Fruit fly (Drosophila melanogaster) whole organism, embryonic: ENCODE measurements around the gene CG6693.

Experiments
- Aef1 ChIP-seq: fragments of 200-800 bp; sonication (Bioruptor generic); IDR thresholded peaks from 3 replicates; pipeline ENCODE4 v1.3.6; 2022; ENCODE audit warnings: missing biosample characterization, missing genetic modification characterization
- CG10462 ChIP-seq: fragments of 200-800 bp; sonication (Bioruptor generic); optimal IDR thresholded peaks from 2 replicates; lab custom pipeline; 2016; ENCODE audit warnings: missing biosample characterization, missing genetic modification characterization
- CG10565 ChIP-seq: fragments of 200-800 bp; sonication (Bioruptor generic); optimal IDR thresholded peaks from 3 replicates; lab custom pipeline; 2016; ENCODE audit warnings: missing biosample characterization, mild to moderate bottlenecking, missing genetic modification characterization
- CG10979 ChIP-seq: fragments of 200-800 bp; sonication (Bioruptor generic); optimal IDR thresholded peaks from 2 replicates; lab custom pipeline; 2018; ENCODE audit warnings: missing biosample characterization, mild to moderate bottlenecking, missing genetic modification characterization, moderate library complexity
- CG11093 ChIP-seq: fragments of 200-800 bp; sonication (Bioruptor generic); IDR thresholded peaks from 3 replicates; pipeline ENCODE4 v1.3.6; 2022; ENCODE audit warnings: missing biosample characterization, missing genetic modification characterization
- CG11695 ChIP-seq: fragments of 200-800 bp; sonication (Bioruptor generic); IDR thresholded peaks from 3 replicates; pipeline ENCODE4 v1.3.6; 2022; ENCODE audit warnings: missing biosample characterization, missing genetic modification characterization
- CG12071 ChIP-seq: fragments of 200-800 bp; sonication (Bioruptor generic); optimal IDR thresholded peaks from 3 replicates; lab custom pipeline; 2018; ENCODE audit warnings: missing biosample characterization, mild to moderate bottlenecking, missing genetic modification characterization
- CG12659 ChIP-seq: fragments of 200-800 bp; sonication (Bioruptor generic); optimal IDR thresholded peaks from 3 replicates; lab custom pipeline; 2017; ENCODE audit warnings: mild to moderate bottlenecking, missing biosample characterization, missing genetic modification reagents, missing genetic modification characterization
- CG13894 ChIP-seq: fragments of 200-800 bp; sonication (Bioruptor generic); optimal IDR thresholded peaks from 3 replicates; lab custom pipeline; 2018; ENCODE audit warnings: missing biosample characterization, mild to moderate bottlenecking, missing genetic modification characterization, moderate library complexity
- CG14050 ChIP-seq: fragments of 200-800 bp; sonication (Bioruptor generic); IDR thresholded peaks from 3 replicates; pipeline ENCODE4 v1.3.6; 2022; ENCODE audit warnings: missing biosample characterization, missing genetic modification characterization
- CG14710 ChIP-seq: fragments of 200-800 bp; sonication (Bioruptor generic); optimal IDR thresholded peaks from 3 replicates; lab custom pipeline; 2019; ENCODE audit warnings: missing biosample characterization, mild to moderate bottlenecking, missing genetic modification characterization, moderate library complexity
- CG1529 ChIP-seq: fragments of 200-800 bp; sonication (Bioruptor generic); optimal IDR thresholded peaks from 3 replicates; lab custom pipeline; 2018; ENCODE audit warnings: missing biosample characterization, missing genetic modification characterization
- CG16815 ChIP-seq: fragments of 200-800 bp; sonication (Bioruptor generic); optimal IDR thresholded peaks from 3 replicates; lab custom pipeline; 2017; ENCODE audit warnings: missing biosample characterization, mild to moderate bottlenecking, missing genetic modification characterization
- CG17186 ChIP-seq: fragments of 200-800 bp; sonication (Bioruptor generic); optimal IDR thresholded peaks from 3 replicates; lab custom pipeline; 2017; ENCODE audit warnings: missing biosample characterization, missing genetic modification reagents, missing genetic modification characterization
- CG18011 ChIP-seq: fragments of 200-800 bp; sonication (Bioruptor generic); optimal IDR thresholded peaks from 2 replicates; lab custom pipeline; 2017; ENCODE audit warnings: missing biosample characterization, missing genetic modification characterization, mild to moderate bottlenecking, moderate library complexity, missing genotype
- CG2120 ChIP-seq: fragments of 200-800 bp; sonication (Bioruptor generic); optimal IDR thresholded peaks from 3 replicates; lab custom pipeline; 2016; ENCODE audit warnings: missing biosample characterization, missing genetic modification characterization
- CG2129 ChIP-seq: fragments of 200-800 bp; sonication (Bioruptor generic); IDR thresholded peaks from 2 replicates; pipeline ENCODE4 v1.3.6; 2022; ENCODE audit warnings: missing biosample characterization, missing genetic modification characterization; ENCODE audit not compliant: partially characterized antibody
- CG30403 ChIP-seq: fragments of 200-800 bp; sonication (Bioruptor generic); optimal IDR thresholded peaks from 3 replicates; lab custom pipeline; 2016; ENCODE audit warnings: missing biosample characterization, missing genetic modification characterization
- CG30431 ChIP-seq: fragments of 200-800 bp; sonication (Bioruptor generic); optimal IDR thresholded peaks from 2 replicates; lab custom pipeline; 2017; ENCODE audit warnings: missing biosample characterization, missing genetic modification characterization
- CG31365 ChIP-seq: fragments of 200-800 bp; sonication (Bioruptor generic); optimal IDR thresholded peaks from 2 replicates; lab custom pipeline; 2018; ENCODE audit warnings: missing biosample characterization, mild to moderate bottlenecking, missing genetic modification characterization
- CG34224 ChIP-seq: fragments of 200-800 bp; sonication (Bioruptor generic); IDR thresholded peaks from 3 replicates; pipeline ENCODE4 v1.3.6; 2022; ENCODE audit warnings: missing biosample characterization, missing genetic modification characterization; ENCODE audit not compliant: partially characterized antibody
- CG4360 ChIP-seq: fragments of 200-800 bp; sonication (Bioruptor generic); IDR thresholded peaks from 2 replicates; pipeline ENCODE4 v1.3.6; 2022; ENCODE audit warnings: missing biosample characterization, missing genetic modification characterization
- CG5953 ChIP-seq: fragments of 200-800 bp; sonication (Bioruptor generic); IDR thresholded peaks from 2 replicates; pipeline ENCODE4 v1.3.6; 2022; ENCODE audit warnings: missing biosample characterization, missing genetic modification characterization
- CG8765 ChIP-seq: fragments of 200-800 bp; sonication (Bioruptor generic); IDR thresholded peaks from 2 replicates; pipeline ENCODE4 v1.3.6; 2022; ENCODE audit warnings: missing biosample characterization, missing genetic modification characterization
- CG9437 ChIP-seq: fragments of 200-800 bp; sonication (Bioruptor generic); optimal IDR thresholded peaks from 2 replicates; lab custom pipeline; 2018; ENCODE audit warnings: missing biosample characterization, mild to moderate bottlenecking, missing genetic modification characterization
- Camta ChIP-seq: fragments of 200-800 bp; sonication (Bioruptor generic); optimal IDR thresholded peaks from 2 replicates; lab custom pipeline; 2016; ENCODE audit warnings: missing biosample characterization, missing genetic modification characterization
- CkIIα-i1 ChIP-seq: fragments of 200-800 bp; sonication (Bioruptor generic); IDR thresholded peaks from 2 replicates; pipeline ENCODE4 v1.3.6; 2022; ENCODE audit warnings: missing biosample characterization, missing genetic modification characterization
- H15 ChIP-seq: fragments of 200-800 bp; sonication (Bioruptor generic); IDR thresholded peaks from 3 replicates; pipeline ENCODE4 v1.3.6; 2022; ENCODE audit warnings: missing biosample characterization, missing genetic modification characterization
- MESR4 ChIP-seq: fragments of 200-800 bp; sonication (Bioruptor generic); optimal IDR thresholded peaks from 2 replicates; lab custom pipeline; 2018; ENCODE audit warnings: missing biosample characterization, mild to moderate bottlenecking, missing genetic modification characterization, moderate library complexity
- Nf-YA ChIP-seq: fragments of 200-800 bp; sonication (Bioruptor generic); IDR thresholded peaks from 2 replicates; pipeline ENCODE4 v1.3.6; 2022; ENCODE audit warnings: missing biosample characterization, missing genetic modification characterization
- Pdp1 ChIP-seq, 2 experiments: fragments of 200-800 bp; sonication (Bioruptor generic); optimal IDR thresholded peaks; 3 replicates each; lab custom pipeline; 2016; ENCODE audit warnings: missing biosample characterization in 2 of 2, missing genetic modification characterization in 2 of 2, mild to moderate bottlenecking in 1 of 2, moderate library complexity in 1 of 2
- Taf1 ChIP-seq: fragments of 200-800 bp; sonication (Bioruptor generic); IDR thresholded peaks from 2 replicates; pipeline ENCODE4 v1.3.6; 2022; ENCODE audit warnings: missing biosample characterization, missing genetic modification characterization
- chm ChIP-seq: fragments of 200-800 bp; sonication (Bioruptor generic); IDR thresholded peaks from 2 replicates; pipeline ENCODE4 v1.3.6; 2022; ENCODE audit warnings: missing biosample characterization, missing genetic modification characterization
- crol ChIP-seq: fragments of 200-800 bp; sonication (Bioruptor generic); IDR thresholded peaks from 2 replicates; pipeline ENCODE4 v1.3.6; 2022; ENCODE audit warnings: missing biosample characterization, missing genetic modification characterization
- dm ChIP-seq: fragments of 200-800 bp; sonication (Bioruptor generic); optimal IDR thresholded peaks from 3 replicates; lab custom pipeline; 2016; ENCODE audit warnings: missing biosample characterization, missing genetic modification characterization
- fd102C ChIP-seq: fragments of 200-800 bp; sonication (Bioruptor generic); optimal IDR thresholded peaks from 2 replicates; lab custom pipeline; 2018; ENCODE audit warnings: missing biosample characterization, mild to moderate bottlenecking, missing genetic modification characterization, moderate library complexity
- fru ChIP-seq: fragments of >200 bp; optimal IDR thresholded peaks from 2 replicates; lab custom pipeline; 2017
- gcm2 ChIP-seq: fragments of 200-800 bp; sonication (Bioruptor generic); optimal IDR thresholded peaks from 2 replicates; lab custom pipeline; 2016; ENCODE audit warnings: missing biosample characterization, missing genetic modification characterization
- ham ChIP-seq: fragments of 200-800 bp; sonication (Bioruptor generic); IDR thresholded peaks from 2 replicates; pipeline ENCODE4 v1.3.6; 2022; ENCODE audit warnings: missing biosample characterization, missing genetic modification characterization
- hth ChIP-seq: fragments of >200 bp; optimal IDR thresholded peaks from 2 replicates; lab custom pipeline; 2017; ENCODE audit warnings: inconsistent platforms
- jumu ChIP-seq: fragments of 200-800 bp; sonication (Bioruptor generic); optimal IDR thresholded peaks from 3 replicates; lab custom pipeline; 2016; ENCODE audit warnings: missing biosample characterization, missing genetic modification characterization
- knrl ChIP-seq: fragments of 200-800 bp; sonication (Bioruptor generic); IDR thresholded peaks from 3 replicates; pipeline ENCODE4 v1.3.6; 2022; ENCODE audit warnings: missing biosample characterization, missing genetic modification characterization; ENCODE audit not compliant: partially characterized antibody
- lov ChIP-seq, 2 experiments: fragments of 200-800 bp in 1 of 2; fragments of >200 bp in 1 of 2; sonication (Bioruptor generic) in 1 of 2; IDR thresholded peaks in 1 of 2; optimal IDR thresholded peaks in 1 of 2; 2 replicates in 1 of 2; 3 replicates in 1 of 2; pipeline versions ENCODE4 v1.3.6 to Lab custom; 2017 to 2022; ENCODE audit warnings: missing biosample characterization in 1 of 2, missing genetic modification characterization in 1 of 2
- luna ChIP-seq: fragments of 200-800 bp; sonication (Bioruptor generic); optimal IDR thresholded peaks from 2 replicates; lab custom pipeline; 2016; ENCODE audit warnings: missing biosample characterization, missing genetic modification characterization
- pan ChIP-seq, 4 experiments: fragments of >200 bp in 3 of 4; fragments of 200-800 bp in 1 of 4; sonication (Bioruptor generic) in 1 of 4; optimal IDR thresholded peaks in 3 of 4; IDR thresholded peaks in 1 of 4; 2 replicates each; pipeline versions ENCODE4 v1.3.6 to Lab custom; 2017 to 2022; ENCODE audit warnings: missing biosample characterization in 2 of 4, missing genetic modification characterization in 2 of 4, mixed read lengths in 1 of 4
- ro ChIP-seq: fragments of 200-800 bp; sonication (Bioruptor generic); IDR thresholded peaks from 2 replicates; pipeline ENCODE4 v1.3.6; 2022; ENCODE audit warnings: missing biosample characterization, missing genetic modification characterization
- tll ChIP-seq, 2 experiments: fragments of 200-800 bp in 1 of 2; fragments of >200 bp in 1 of 2; sonication (Bioruptor generic) in 1 of 2; optimal IDR thresholded peaks; 2 replicates each; lab custom pipeline; 2017 to 2019; ENCODE audit warnings: missing biosample characterization in 2 of 2, missing genetic modification characterization in 2 of 2, mild to moderate bottlenecking in 1 of 2, moderate library complexity in 1 of 2
- tx ChIP-seq: fragments of 200-800 bp; sonication (Bioruptor generic); optimal IDR thresholded peaks from 2 replicates; lab custom pipeline; 2016; ENCODE audit warnings: missing biosample characterization, missing genetic modification characterization

The CG6693 gene

DNA sequence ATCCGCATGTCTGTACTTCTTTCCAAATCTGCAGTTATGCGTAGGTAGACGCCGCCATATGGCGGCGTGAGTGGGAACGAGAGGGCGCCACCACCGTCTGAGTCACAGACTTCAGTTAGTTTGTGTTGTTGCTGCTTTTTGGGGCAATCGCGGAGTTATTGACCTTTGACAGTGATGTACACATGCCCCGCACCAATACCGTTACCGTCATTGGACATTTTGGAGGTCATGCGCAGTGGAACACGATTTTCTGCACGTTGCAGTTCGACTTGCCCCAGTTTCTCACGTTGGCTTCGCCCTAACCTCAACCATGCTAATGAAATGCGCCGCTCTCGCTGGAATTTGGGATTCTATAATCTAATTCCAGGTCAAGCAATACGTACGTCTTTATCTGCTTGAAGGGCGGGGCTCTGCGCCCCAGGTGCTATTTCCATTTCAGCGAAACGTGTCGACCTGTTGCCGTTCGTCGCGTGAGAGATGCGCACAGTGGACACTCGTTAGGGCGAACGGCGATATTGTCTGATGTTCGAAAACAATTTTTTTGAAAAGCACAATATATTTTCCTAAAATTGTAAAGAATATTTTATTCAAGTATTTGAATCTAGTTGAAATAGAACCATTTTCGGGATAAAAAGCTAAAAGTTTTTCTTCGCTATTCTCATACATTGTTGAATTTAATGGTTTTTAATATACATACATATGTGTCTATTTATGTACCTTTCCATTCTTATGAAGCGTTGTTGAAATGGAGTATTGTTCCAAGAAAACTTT is 10.0 kb downstream of the CG6693 start (continued):
- TF ChIP-seq gcm2 (peak; percentile 18), lov (optimal IDR thresholded peaks at IDR 0.05; lab: Kevin White, UChicago) (no peak), lov (GFP tag; IDR thresholded peaks at IDR 0.05; lab: Robert Waterston, UW) (peak; percentile 71; the same call in 1 of the 3 replicates), CG12071 (GFP tag; lab: Kevin White, UChicago) (peak; percentile 58), luna (GFP tag; lab: Kevin White, UChicago) (peak; percentile 42), CG18011 (GFP tag; lab: Kevin White, UChicago) (peak; percentile 5), CG9437 (GFP tag; lab: Kevin White, UChicago) (peak; percentile 37), tx (peak; percentile 65), CG13894 (peak; percentile 94), fru (no peak), CG2129 (GFP tag; lab: Robert Waterston, UW) (no peak), CG1529 (GFP tag; lab: Kevin White, UChicago) (peak; percentile 11), CG10979 (tag; lab: Kevin White, UChicago) (peak; percentile 50), Nf-YA (peak; percentile 56), CG30431 (peak; percentile 32), CG14050 (GFP tag; lab: Robert Waterston, UW) (peak; percentile 66), jumu (peak; percentile 61), CkIIα-i1 (GFP tag; lab: Robert Waterston, UW) (no peak), ham (GFP tag; lab: Robert Waterston, UW) (no peak), Camta (GFP tag; lab: Kevin White, UChicago) (peak; percentile 34), Pdp1 (GFP tag; optimal IDR thresholded peaks at IDR 0.05; lab: Kevin White, UChicago) (peak; percentile 74 to 81), CG12659 (GFP tag; lab: Kevin White, UChicago) (peak; percentile 76), CG34224 (GFP tag; lab: Robert Waterston, UW) (no peak), knrl (GFP tag; lab: Robert Waterston, UW) (0 out of 3 replicates have a peak, but pooled peaks have one; percentile 13), dm (GFP tag; lab: Kevin White, UChicago) (peak; percentile 97), CG16815 (GFP tag; lab: Kevin White, UChicago) (peak; percentile 55), CG14710 (tag; lab: Kevin White, UChicago) (peak; percentile 40), fd102C (GFP tag; lab: Kevin White, UChicago) (peak; percentile 11), chm (peak; percentile 44; the same call in 1 of the 2 replicates), pan (optimal IDR thresholded peaks at IDR 0.05; lab: Kevin White, UChicago) (no peak), pan (GFP tag; optimal IDR thresholded peaks at IDR 0.05 in 1 of 2, IDR thresholded peaks at IDR 0.05 in 1 of 2) (peak in 1 of 2 experiments; percentile 75), crol (GFP tag; lab: Robert Waterston, UW) (peak; percentile 56; the same call in 1 of the 2 replicates), CG17186 (GFP tag; lab: Kevin White, UChicago) (no peak), ro (GFP tag; lab: Robert Waterston, UW) (peak; percentile 53), CG8765 (peak; percentile 8; the same call in 1 of the 2 replicates), CG4360 (GFP tag; lab: Robert Waterston, UW) (peak; percentile 73), CG30403 (GFP tag; lab: Kevin White, UChicago) (peak; percentile 88), MESR4 (GFP tag; lab: Kevin White, UChicago) (peak; percentile 57), hth (lab: Kevin White, UChicago) (no peak), CG10462 (no peak), CG2120 (GFP tag; lab: Kevin White, UChicago) (peak; percentile 90), tll (GFP tag; optimal IDR thresholded peaks at IDR 0.05; lab: Kevin White, UChicago) (peak in 1 of 2 experiments; percentile 5), Aef1 (GFP tag; lab: Robert Waterston, UW) (peak; percentile 66; the same call in 2 of the 3 replicates), CG11695 (GFP tag; lab: Robert Waterston, UW) (peak; percentile 63; the same call in 2 of the 3 replicates), CG5953 (GFP tag; lab: Robert Waterston, UW) (peak; percentile 55), H15 (GFP tag; lab: Robert Waterston, UW) (peak; percentile 65; the same call in 2 of the 3 replicates), CG31365 (tag; lab: Kevin White, UChicago) (no peak), CG10565 (GFP tag; lab: Kevin White, UChicago) (no peak), CG11093 (peak; percentile 57; the same call in 1 of the 3 replicates), Taf1 (GFP tag; lab: Robert Waterston, UW) (no peak; the same call in 1 of the 2 replicates)
